Worm (Caenorhabditis elegans) whole organism, late embryonic: Measurements from ENCODE around the gene T22F3.11.

Source experiments
- ama-1 ChIP-seq: fragments of 150-350 bp; optimal IDR thresholded peaks from 2 replicates; lab custom pipeline; 2014
- che-1 ChIP-seq: sonication (generic microtip); optimal IDR thresholded peaks from 2 replicates; lab custom pipeline; 2016; ENCODE audit warnings: mild to moderate bottlenecking, missing genetic modification characterization, missing compliant biosample characterization
- dmd-4 ChIP-seq: sonication (generic microtip); optimal IDR thresholded peaks from 2 replicates; lab custom pipeline; 2016; ENCODE audit warnings: borderline replicate concordance, missing genetic modification characterization, missing compliant biosample characterization
- hlh-15 ChIP-seq: sonication (generic microtip); optimal IDR thresholded peaks from 2 replicates; lab custom pipeline; 2016; ENCODE audit warnings: missing genetic modification characterization, missing compliant biosample characterization
- lin-11 ChIP-seq: fragments of 200-800 bp; sonication (Bioruptor generic); optimal IDR thresholded peaks from 2 replicates; lab custom pipeline; 2018; ENCODE audit warnings: mild to moderate bottlenecking, missing genetic modification characterization, missing compliant biosample characterization
- nfya-1 ChIP-seq: sonication (generic microtip); optimal IDR thresholded peaks from 2 replicates; lab custom pipeline; 2017; ENCODE audit warnings: missing genetic modification characterization, mild to moderate bottlenecking, missing compliant biosample characterization, antibody characterized with exemption, moderate library complexity
- nhr-11 ChIP-seq: fragments of 150-350 bp; optimal IDR thresholded peaks from 2 replicates; lab custom pipeline; 2014; ENCODE audit warnings: missing biosample characterization, missing genetic modification characterization
- tbx-2 ChIP-seq: sonication (generic microtip); optimal IDR thresholded peaks from 2 replicates; lab custom pipeline; 2016; ENCODE audit warnings: missing genetic modification characterization, missing compliant biosample characterization
- unc-86 ChIP-seq: sonication (generic microtip); optimal IDR thresholded peaks from 2 replicates; lab custom pipeline; 2016; ENCODE audit warnings: missing genetic modification characterization, missing compliant biosample characterization

ce11 chrV:3613042-3613441 is 1.3 kb downstream of the T22F3.11 start:
- TF ChIP-seq hlh-15 (tag; lab: Kevin White, UChicago), result no peak
- TF ChIP-seq unc-86, result no peak
- TF ChIP-seq nhr-11 (tag; lab: Kevin White, UChicago), result no peak
- no peak for TF ChIP-seq nfya-1 (tag; lab: Kevin White, UChicago)
- TF ChIP-seq lin-11 (tag; lab: Kevin White, UChicago), result no peak
- TF ChIP-seq tbx-2 (tag; lab: Kevin White, UChicago), result no peak
- TF ChIP-seq che-1, result no peak
- no peak for TF ChIP-seq dmd-4 (tag; lab: Kevin White, UChicago)
- TF ChIP-seq ama-1 (lab: Kevin White, UChicago), result no peak
